Worm (Caenorhabditis elegans) whole organism, L4 larva: ENCODE measurements around the gene somi-1.

ENCODE experiments used
- hmg-1.1 ChIP-seq: fragments of 200-800 bp; sonication (Bioruptor generic); IDR thresholded peaks from 2 replicates; pipeline ENCODE4 v1.3.6; 2022; ENCODE audit warnings: missing genetic modification reagents, missing genetic modification characterization, missing compliant biosample characterization
- nhr-111 ChIP-seq: fragments of 200-800 bp; sonication (Bioruptor generic); optimal IDR thresholded peaks from 2 replicates; lab custom pipeline; 2018; ENCODE audit warnings: mild to moderate bottlenecking, missing genetic modification characterization, missing compliant biosample characterization
- unc-62 ChIP-seq, 3 experiments: fragments of 150-350 bp in 1 of 3; sonication (generic microtip); optimal IDR thresholded peaks in 2 of 3; peaks in 1 of 3; 1 replicate in 1 of 3; 2 replicates in 2 of 3; lab custom pipeline; 2014 to 2017; ENCODE audit warnings: missing biosample characterization in 3 of 3, missing genetic modification characterization in 3 of 3, missing genetic modification reagents in 3 of 3, missing genotype in 1 of 3

The somi-1 gene

ce11 chrV:13338037-13338436 is 53.2 kb downstream of the somi-1 start:
- TF ChIP-seq hmg-1.1 (GFP tag; lab: Robert Waterston, UW) (no peak), unc-62 (GFP tag; optimal IDR thresholded peaks at IDR 0.05 in 1 of 2; lab: Kevin White, UChicago) (peak in 1 of 2 experiments; percentile 96), unc-62 (tag; optimal IDR thresholded peaks at IDR 0.05; lab: Kevin White, UChicago) (no peak), nhr-111 (GFP tag; lab: Kevin White, UChicago) (no peak)
